Worm (Caenorhabditis elegans) whole organism, L4 larva: ENCODE data around the gene C01G10.7.

ENCODE experiments used
- F10B5.3 ChIP-seq: sonication (generic microtip); optimal IDR thresholded peaks from 2 replicates; lab custom pipeline; 2016; ENCODE audit warnings: mild to moderate bottlenecking, missing genetic modification characterization, missing compliant biosample characterization
- R02D3.7 ChIP-seq: fragments of 150-350 bp; sonication (generic microtip); optimal IDR thresholded peaks from 3 replicates; lab custom pipeline; 2014; ENCODE audit warnings: missing biosample characterization, missing genetic modification characterization
- T20F7.1 ChIP-seq: fragments of 200-800 bp; sonication (Bioruptor generic); optimal IDR thresholded peaks from 2 replicates; lab custom pipeline; 2018; ENCODE audit warnings: mild to moderate bottlenecking, missing genetic modification characterization, missing compliant biosample characterization
- T26A8.4 ChIP-seq: fragments of 200-800 bp; sonication (Bioruptor generic); IDR thresholded peaks from 2 replicates; pipeline ENCODE4 v1.3.6; 2022; ENCODE audit warnings: missing genetic modification characterization, missing compliant biosample characterization
- aha-1 ChIP-seq: fragments of 150-350 bp; peaks from one replicate; lab custom pipeline; 2014; ENCODE audit warnings: missing biosample characterization, missing genetic modification characterization
- aly-2 ChIP-seq: sonication (generic microtip); optimal IDR thresholded peaks from 2 replicates; lab custom pipeline; 2018; ENCODE audit warnings: missing biosample characterization, missing genetic modification characterization
- attf-4 ChIP-seq: sonication (generic microtip); optimal IDR thresholded peaks from 3 replicates; lab custom pipeline; 2017; ENCODE audit warnings: missing biosample characterization, missing genetic modification characterization
- ceh-44 ChIP-seq: fragments of 200-800 bp; sonication (Bioruptor generic); IDR thresholded peaks from 2 replicates; pipeline ENCODE4 v1.3.6; 2022; ENCODE audit warnings: missing genetic modification reagents, missing genetic modification characterization, missing compliant biosample characterization
- ceh-62 ChIP-seq: sonication (generic microtip); optimal IDR thresholded peaks from 2 replicates; lab custom pipeline; 2017; ENCODE audit warnings: missing biosample characterization, missing genetic modification characterization
- daf-16 ChIP-seq, 3 experiments: sonication (generic microtip); optimal IDR thresholded peaks; 2 replicates each; lab custom pipeline; 2016 to 2017; ENCODE audit warnings: missing genetic modification characterization in 3 of 3, missing genetic modification reagents in 3 of 3, mild to moderate bottlenecking in 2 of 3, missing compliant biosample characterization in 2 of 3, missing biosample characterization in 1 of 3, moderate library complexity in 1 of 3
- dmd-8 ChIP-seq: fragments of 200-800 bp; sonication (Bioruptor generic); IDR thresholded peaks from 2 replicates; pipeline ENCODE4 v1.3.6; 2022; ENCODE audit warnings: missing genetic modification characterization, missing compliant biosample characterization
- egl-27 ChIP-seq: sonication (generic microtip); optimal IDR thresholded peaks from 3 replicates; lab custom pipeline; 2017; ENCODE audit warnings: missing biosample characterization, missing genetic modification reagents, missing genetic modification characterization
- egl-43 ChIP-seq: fragments of 200-800 bp; sonication (Bioruptor generic); IDR thresholded peaks from 2 replicates; pipeline ENCODE4 v1.3.6; 2022; ENCODE audit warnings: missing genetic modification reagents, missing genetic modification characterization, missing compliant biosample characterization
- fkh-10 ChIP-seq: fragments of 150-350 bp; optimal IDR thresholded peaks from 2 replicates; lab custom pipeline; 2014; ENCODE audit warnings: missing biosample characterization, missing genetic modification reagents, missing genetic modification characterization
- hif-1 ChIP-seq, 2 experiments: sonication (generic microtip); optimal IDR thresholded peaks; 2 replicates each; lab custom pipeline; 2016 to 2017; ENCODE audit warnings: missing compliant biosample characterization in 2 of 2, missing genetic modification characterization in 2 of 2, missing genetic modification reagents in 2 of 2, missing genotype in 2 of 2, mild to moderate bottlenecking in 1 of 2
- hlh-30 ChIP-seq: sonication (generic microtip); optimal IDR thresholded peaks from 2 replicates; lab custom pipeline; 2017; ENCODE audit warnings: antibody characterized with exemption, mild to moderate bottlenecking, missing genetic modification characterization, missing compliant biosample characterization; ENCODE audit not compliant: insufficient read depth
- hmg-1.1 ChIP-seq: fragments of 200-800 bp; sonication (Bioruptor generic); IDR thresholded peaks from 2 replicates; pipeline ENCODE4 v1.3.6; 2022; ENCODE audit warnings: missing genetic modification reagents, missing genetic modification characterization, missing compliant biosample characterization
- lim-7 ChIP-seq: fragments of 200-800 bp; sonication (Bioruptor generic); IDR thresholded peaks from 2 replicates; pipeline ENCODE4 v1.3.6; 2022; ENCODE audit warnings: missing genetic modification characterization, missing compliant biosample characterization
- lin-38 ChIP-seq: fragments of 200-800 bp; sonication (Bioruptor generic); IDR thresholded peaks from 2 replicates; pipeline ENCODE4 v1.3.6; 2022; ENCODE audit warnings: missing genetic modification reagents, missing genetic modification characterization, missing compliant biosample characterization
- lin-39 ChIP-seq: fragments of 150-350 bp; optimal IDR thresholded peaks from 2 replicates; lab custom pipeline; 2014; ENCODE audit warnings: missing biosample characterization, missing genetic modification reagents, missing genetic modification characterization
- lir-3 ChIP-seq: sonication (generic microtip); optimal IDR thresholded peaks from 2 replicates; lab custom pipeline; 2016; ENCODE audit warnings: mild to moderate bottlenecking, missing genetic modification characterization, missing compliant biosample characterization
- mdt-29 ChIP-seq: fragments of 200-800 bp; sonication (Bioruptor generic); IDR thresholded peaks from 2 replicates; pipeline ENCODE4 v1.3.6; 2022; ENCODE audit warnings: missing genetic modification reagents, missing genetic modification characterization, missing compliant biosample characterization
- mes-2 ChIP-seq: sonication (generic microtip); optimal IDR thresholded peaks from 2 replicates; lab custom pipeline; 2016; ENCODE audit warnings: missing genotype, mild to moderate bottlenecking, missing genetic modification characterization, missing compliant biosample characterization; ENCODE audit not compliant: poor library complexity, severe bottlenecking
- mxl-2 ChIP-seq: fragments of 200-800 bp; sonication (Bioruptor generic); conservative IDR thresholded peaks from 2 replicates; pipeline ENCODE4 v1.3.6; 2022; ENCODE audit warnings: missing genetic modification reagents, missing genetic modification characterization, missing compliant biosample characterization
- mxl-3 ChIP-seq: fragments of 200-800 bp; sonication (Bioruptor generic); optimal IDR thresholded peaks from 2 replicates; lab custom pipeline; 2018; ENCODE audit warnings: mild to moderate bottlenecking, missing genetic modification characterization, missing compliant biosample characterization
- nhr-237 ChIP-seq: sonication (generic microtip); optimal IDR thresholded peaks from 2 replicates; lab custom pipeline; 2017; ENCODE audit warnings: missing biosample characterization, missing genetic modification characterization
- nhr-41 ChIP-seq: fragments of 200-800 bp; sonication (Bioruptor generic); IDR thresholded peaks from 2 replicates; pipeline ENCODE4 v1.3.6; 2022; ENCODE audit warnings: missing genetic modification reagents, missing genetic modification characterization, missing compliant biosample characterization
- nhr-6 ChIP-seq: fragments of 150-350 bp; optimal IDR thresholded peaks from 2 replicates; lab custom pipeline; 2014; ENCODE audit warnings: missing biosample characterization, missing genetic modification characterization
- php-3 ChIP-seq: fragments of 200-800 bp; sonication (Bioruptor generic); IDR thresholded peaks from 2 replicates; pipeline ENCODE4 v1.3.6; 2022; ENCODE audit warnings: missing genetic modification reagents, missing genetic modification characterization, missing compliant biosample characterization
- saeg-2 ChIP-seq: fragments of 200-800 bp; sonication (Bioruptor generic); IDR thresholded peaks from 2 replicates; pipeline ENCODE4 v1.3.6; 2022; ENCODE audit warnings: missing genetic modification reagents, missing genetic modification characterization, missing compliant biosample characterization
- vab-7 ChIP-seq: fragments of 200-800 bp; sonication (Bioruptor generic); IDR thresholded peaks from 2 replicates; pipeline ENCODE4 v1.3.6; 2022; ENCODE audit warnings: missing genetic modification reagents, missing genetic modification characterization, missing compliant biosample characterization
- zag-1 ChIP-seq: fragments of 150-350 bp; optimal IDR thresholded peaks from 2 replicates; lab custom pipeline; 2014; ENCODE audit warnings: missing biosample characterization, missing genetic modification characterization
- ztf-11 ChIP-seq: fragments of 150-350 bp; optimal IDR thresholded peaks from 2 replicates; lab custom pipeline; 2014; ENCODE audit warnings: missing biosample characterization, missing genetic modification characterization
- ztf-7 ChIP-seq: fragments of 150-350 bp; optimal IDR thresholded peaks from 2 replicates; lab custom pipeline; 2014; ENCODE audit warnings: missing biosample characterization, missing genetic modification characterization

The C01G10.7 gene

DNA sequence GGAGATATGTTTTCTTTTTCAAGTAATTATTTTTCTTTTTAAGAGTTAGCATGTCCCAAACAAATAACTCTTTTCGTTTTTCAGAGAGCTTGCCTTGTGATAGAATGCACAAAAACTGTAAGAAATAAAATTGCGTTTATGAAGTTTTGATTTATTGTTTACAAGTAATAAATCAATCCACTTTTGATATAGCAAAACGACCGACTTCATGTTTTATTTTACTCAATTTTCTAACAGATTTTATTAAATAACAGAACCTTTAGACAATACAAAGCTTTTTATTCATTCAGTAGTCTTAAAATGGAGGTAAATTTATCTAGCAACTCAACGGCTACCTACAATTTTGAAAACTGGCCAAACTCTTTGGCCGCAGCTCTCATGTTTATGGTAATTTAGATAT is 9.2 kb downstream of the C01G10.7 start, which contains the start of gene srx-78 (continued):
- no peak for TF ChIP-seq daf-16 (GFP tag; optimal IDR thresholded peaks at IDR 0.05; lab: Kevin White, UChicago)
- TF ChIP-seq daf-16 (tag; optimal IDR thresholded peaks at IDR 0.05; lab: Kevin White, UChicago), result no peak
- no peak for TF ChIP-seq ceh-62 (tag; lab: Kevin White, UChicago)
- no peak for TF ChIP-seq lin-39 (tag; lab: Kevin White, UChicago)
- TF ChIP-seq, all 104 proteins: peak for 0

DNA sequence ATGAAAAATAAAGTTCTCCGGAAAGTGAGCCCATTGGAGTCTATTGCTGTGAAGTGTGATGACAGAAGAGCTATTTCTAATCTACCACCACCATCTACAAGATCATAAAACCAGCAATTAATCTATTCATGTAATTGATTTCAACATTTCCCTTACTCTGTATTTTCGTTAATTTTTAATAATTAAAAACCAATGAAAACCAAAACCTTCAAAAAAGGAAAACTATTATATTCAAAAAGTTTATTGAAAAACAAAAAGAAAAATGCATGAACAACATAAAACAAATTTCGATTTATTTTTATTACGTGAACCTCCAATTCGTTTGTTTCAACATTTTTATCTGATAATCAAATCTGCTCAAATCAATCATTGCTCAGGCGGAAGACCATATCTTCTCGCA is 13.9 kb downstream of the C01G10.7 start, which contains the start of gene C01G10.1:
C01G10.1 (plus strand) TSS at position 301 of the 400 bp plus-strand sequence.
- no peak for TF ChIP-seq fkh-10 (GFP tag; lab: Kevin White, UChicago)
- no peak for TF ChIP-seq attf-4 (tag; lab: Kevin White, UChicago)
- TF ChIP-seq hlh-30 (tag; lab: Kevin White, UChicago), result no peak
- no peak for TF ChIP-seq mxl-3 (GFP tag; lab: Kevin White, UChicago)

DNA sequence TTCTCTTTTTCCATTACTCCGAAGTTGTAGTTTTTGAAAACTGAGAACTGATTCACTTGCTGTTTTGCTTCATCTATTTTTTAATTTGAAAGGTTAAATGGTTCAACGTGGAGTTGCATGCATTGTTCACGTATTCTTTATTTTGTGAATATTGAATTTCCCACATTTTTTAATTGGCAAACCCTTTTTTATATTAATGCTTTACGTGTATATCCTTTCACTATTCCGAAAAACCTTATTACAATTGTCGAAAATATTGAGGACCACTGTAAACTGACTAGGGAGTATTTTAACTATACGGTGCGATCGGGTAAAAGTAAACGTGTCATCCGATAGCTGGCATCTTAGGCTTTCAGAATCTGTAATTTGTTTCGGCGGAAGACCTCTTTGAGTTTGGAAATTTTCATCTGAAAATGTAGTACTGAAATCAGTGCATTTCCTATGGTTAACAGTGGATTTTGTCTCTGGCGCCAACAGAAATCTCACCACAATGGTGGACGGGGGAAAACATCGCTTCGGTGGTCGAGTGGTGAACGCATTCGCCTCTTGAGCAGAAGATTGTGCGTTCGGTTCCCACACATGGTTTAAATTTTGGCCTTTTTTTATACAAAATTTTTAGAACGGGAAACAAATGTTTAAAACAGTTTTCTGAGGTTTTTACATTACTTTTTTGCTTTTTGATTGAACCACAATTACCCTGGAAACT is 20.5 kb downstream of the C01G10.7 start, which contains the start of gene C01G10.14:
C01G10.14 (minus strand) TSS at position 51 of the 706 bp plus-strand sequence.
- 0 out of 2 replicates have a peak, but pooled peaks have one; percentile 14 for TF ChIP-seq egl-43 (GFP tag; lab: Robert Waterston, UW)
- TF ChIP-seq dmd-8 (GFP tag; lab: Robert Waterston, UW), result 0 out of 2 replicates have a peak, but pooled peaks have one; percentile 58
- peak; percentile 67 for TF ChIP-seq lim-7 (GFP tag; lab: Robert Waterston, UW)
- peak; percentile 21; the same call in 1 of the 2 replicates for TF ChIP-seq hmg-1.1 (GFP tag; lab: Robert Waterston, UW)
- 0 out of 2 replicates have a peak, but pooled peaks have one; percentile 37 for TF ChIP-seq ceh-44 (GFP tag; lab: Robert Waterston, UW)

DNA sequence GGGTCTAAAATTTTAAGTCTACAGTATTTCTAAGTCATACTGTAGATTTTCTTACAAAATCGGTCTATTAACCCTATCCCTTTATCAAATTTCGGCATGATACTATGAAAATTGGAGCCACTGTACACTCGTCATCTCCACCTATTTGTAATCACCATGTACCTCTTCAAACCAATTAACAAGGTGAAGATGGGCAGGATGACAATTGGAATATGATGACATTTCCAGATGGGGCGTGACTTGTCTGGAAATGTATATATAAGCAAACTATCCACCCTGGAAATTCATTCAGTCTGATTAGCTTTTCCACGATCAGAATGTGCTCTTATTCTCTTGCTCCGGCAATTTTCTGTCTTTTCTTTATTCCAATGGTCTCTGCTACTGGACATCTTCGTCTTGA is 23.7 kb downstream of the C01G10.7 start, which contains the start of gene Y75B12A.2:
Y75B12A.2 (plus strand) TSS at position 301 of the 400 bp plus-strand sequence.
- TF ChIP-seq php-3 (GFP tag; lab: Robert Waterston, UW) (no peak), vab-7 (GFP tag; lab: Robert Waterston, UW) (no peak), mdt-29 (GFP tag; lab: Robert Waterston, UW) (no peak), nhr-41 (no peak), F10B5.3 (tag; lab: Kevin White, UChicago) (no peak), egl-27 (no peak), lir-3 (tag; lab: Kevin White, UChicago) (no peak), aly-2 (tag; lab: Kevin White, UChicago) (no peak)

DNA sequence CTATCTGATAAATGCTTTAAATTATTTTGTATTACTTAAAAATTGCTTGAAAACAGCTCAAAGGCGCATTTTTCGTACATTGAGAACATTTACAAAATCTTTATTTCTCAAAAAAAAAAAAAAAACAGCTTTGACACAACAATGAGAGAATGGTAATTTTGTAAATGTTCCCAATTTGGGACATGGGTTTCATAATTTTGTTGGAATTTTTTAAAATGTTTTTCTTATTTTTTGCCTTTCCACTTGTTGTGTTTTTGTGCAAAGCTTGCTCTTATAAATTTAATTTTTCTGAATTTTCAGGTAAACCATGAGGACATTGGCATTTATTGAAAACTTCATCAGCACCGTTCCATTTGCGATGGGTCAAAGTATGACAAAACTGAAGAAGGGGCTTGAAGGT is 26.1 kb downstream of the C01G10.7 start, which contains the start of gene T01G5.7:
T01G5.7 (plus strand) TSS at position 301 of the 400 bp plus-strand sequence.
- TF ChIP-seq nhr-237 (tag; lab: Kevin White, UChicago) (no peak), egl-27 (no peak), R02D3.7 (tag; lab: Kevin White, UChicago) (no peak), ztf-11 (tag; lab: Kevin White, UChicago) (no peak), aha-1 (tag; lab: Kevin White, UChicago) (no peak), T20F7.1 (GFP tag; lab: Kevin White, UChicago) (no peak), T26A8.4 (no peak), F10B5.3 (tag; lab: Kevin White, UChicago) (no peak), lin-38 (GFP tag; lab: Robert Waterston, UW) (no peak), zag-1 (tag; lab: Kevin White, UChicago) (no peak), mes-2 (tag; lab: Kevin White, UChicago) (no peak), saeg-2 (no peak), hif-1 (tag; optimal IDR thresholded peaks at IDR 0.05; lab: Kevin White, UChicago) (no peak), mxl-2 (no peak), ztf-7 (no peak), nhr-6 (no peak)
